Worm (Caenorhabditis elegans) whole organism, young adult: ENCODE results near the gene memo-1.

Source experiments
- F37B4.10 ChIP-seq: fragments of 200-800 bp; sonication (Bioruptor generic); IDR thresholded peaks from 2 replicates; pipeline ENCODE4 v1.3.6; 2022; ENCODE audit warnings: missing genetic modification characterization, missing compliant biosample characterization
- chd-7 ChIP-seq: sonication (generic microtip); optimal IDR thresholded peaks from 2 replicates; lab custom pipeline; 2016; ENCODE audit warnings: mild to moderate bottlenecking, missing genetic modification characterization, moderate library complexity, missing compliant biosample characterization
- dpl-1 ChIP-seq: fragments of 150-350 bp; optimal IDR thresholded peaks from 2 replicates; lab custom pipeline; 2014; ENCODE audit warnings: missing biosample characterization, missing genetic modification reagents, missing genetic modification characterization
- lsl-1 ChIP-seq: fragments of 200-800 bp; sonication (Bioruptor generic); optimal IDR thresholded peaks from 2 replicates; lab custom pipeline; 2018; ENCODE audit warnings: mild to moderate bottlenecking, missing genetic modification characterization, moderate library complexity, missing compliant biosample characterization
- mel-28 ChIP-seq: sonication (generic microtip); optimal IDR thresholded peaks from 2 replicates; lab custom pipeline; 2016; ENCODE audit warnings: borderline replicate concordance, mild to moderate bottlenecking, missing genetic modification characterization, missing compliant biosample characterization
- snpc-4 ChIP-seq, 5 experiments: fragments of 150-350 bp in 1 of 5; sonication (generic microtip) in 4 of 5; optimal IDR thresholded peaks; 2 replicates each; lab custom pipeline; 2014 to 2018; ENCODE audit warnings: missing genetic modification characterization in 5 of 5, missing biosample characterization in 3 of 5, antibody characterized with exemption in 2 of 5, mild to moderate bottlenecking in 2 of 5, missing compliant biosample characterization in 2 of 5, missing genotype in 2 of 5, moderate library complexity in 2 of 5, missing genetic modification reagents in 1 of 5
- zfh-2 ChIP-seq: fragments of 200-800 bp; sonication (Bioruptor generic); conservative IDR thresholded peaks from 2 replicates; pipeline ENCODE4 v1.3.6; 2022; ENCODE audit warnings: missing genetic modification reagents, missing genetic modification characterization, missing compliant biosample characterization

DNA sequence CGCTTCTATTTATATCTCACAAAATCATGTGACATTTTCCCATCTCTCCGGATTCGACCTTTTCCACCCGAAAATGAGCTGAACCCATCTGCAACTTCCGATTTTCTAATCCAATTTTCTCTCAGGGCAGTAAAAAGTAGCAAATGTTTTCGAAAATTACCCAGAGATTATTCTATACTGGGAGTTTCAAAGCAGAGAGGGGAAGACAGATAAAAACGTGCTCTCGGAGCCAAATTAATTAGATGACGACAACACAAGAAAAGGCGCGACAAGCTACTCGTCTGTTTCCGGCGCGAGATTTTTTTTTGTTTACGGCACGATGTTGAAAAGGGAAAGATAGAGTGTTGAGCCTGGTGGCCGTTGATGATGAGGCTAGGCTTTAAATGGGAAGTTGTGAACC lies 37.5 kb upstream of the memo-1 start:
- no peak for TF ChIP-seq mel-28 (tag; lab: Kevin White, UChicago)
- TF ChIP-seq zfh-2 = no peak
- no peak for TF ChIP-seq dpl-1
- TF ChIP-seq chd-7 (tag; lab: Kevin White, UChicago) = no peak
- no peak for TF ChIP-seq F37B4.10 (GFP tag; lab: Robert Waterston, UW)
- TF ChIP-seq lsl-1 (GFP tag; lab: Kevin White, UChicago) = no peak
- no peak for TF ChIP-seq snpc-4 (GFP tag; optimal IDR thresholded peaks at IDR 0.05; lab: Kevin White, UChicago)
- no peak for TF ChIP-seq snpc-4 (tag; optimal IDR thresholded peaks at IDR 0.05; lab: Kevin White, UChicago)
